Fruit fly (Drosophila melanogaster) whole organism: ENCODE measurements around the gene CG3808.

Experiments used
- CG8478 ChIP-seq: fragments of >200 bp; optimal IDR thresholded peaks from 2 replicates; lab custom pipeline; 2018; ENCODE audit warnings: inconsistent platforms
- EcR ChIP-seq, 2 experiments: fragments of >200 bp; optimal IDR thresholded peaks; 2 replicates each; lab custom pipeline; 2017; ENCODE audit warnings: missing biosample characterization in 2 of 2, missing genetic modification characterization in 2 of 2, missing genetic modification reagents in 2 of 2
- pan ChIP-seq: fragments of >200 bp; optimal IDR thresholded peaks from 2 replicates; lab custom pipeline; 2017
- psq ChIP-seq: fragments of >200 bp; optimal IDR thresholded peaks from 2 replicates; lab custom pipeline; 2017
- usp ChIP-seq: fragments of >200 bp; optimal IDR thresholded peaks from 2 replicates; lab custom pipeline; 2017; ENCODE audit warnings: missing biosample characterization, missing genetic modification characterization, mixed read lengths

dm6 chr3L:19045299-19046025 lies 45.1 kb upstream of the CG3808 start, which contains the start of gene nkd:
- TF ChIP-seq EcR (GFP tag; optimal IDR thresholded peaks at IDR 0.05; lab: Kevin White, UChicago) (no peak), pan (lab: Kevin White, UChicago) (peak; percentile 70), CG8478 (lab: Kevin White, UChicago) (no peak), psq (lab: Kevin White, UChicago) (no peak), usp (GFP tag; lab: Kevin White, UChicago) (no peak)
